Worm (Caenorhabditis elegans) whole organism, mixed stage, embryonic: ENCODE data around the gene lgc-21.
A peak's percentile ranks its signal among the peaks of the same experiment; 100 is the strongest.

Source experiments
- M03D4.4 ChIP-seq: sonication (generic microtip); optimal IDR thresholded peaks from 2 replicates; lab custom pipeline; 2017; ENCODE audit warnings: mild to moderate bottlenecking, missing genetic modification characterization, missing compliant biosample characterization
- bed-3 ChIP-seq: fragments of 200-800 bp; sonication (Bioruptor generic); optimal IDR thresholded peaks from 3 replicates; lab custom pipeline; 2018; ENCODE audit warnings: mild to moderate bottlenecking, missing genetic modification characterization, moderate library complexity, missing compliant biosample characterization
- blmp-1 ChIP-seq: fragments of 150-350 bp; optimal IDR thresholded peaks from 2 replicates; lab custom pipeline; 2014; ENCODE audit warnings: missing biosample characterization, missing genetic modification characterization
- ceh-39 ChIP-seq: fragments of 150-350 bp; optimal IDR thresholded peaks from 2 replicates; lab custom pipeline; 2014; ENCODE audit warnings: missing biosample characterization, missing genetic modification characterization
- ceh-43 ChIP-seq: fragments of 200-800 bp; sonication (Bioruptor generic); optimal IDR thresholded peaks from 2 replicates; lab custom pipeline; 2018; ENCODE audit warnings: mild to moderate bottlenecking, missing genetic modification characterization, moderate library complexity, missing compliant biosample characterization
- ceh-83 ChIP-seq: fragments of 200-800 bp; sonication (Bioruptor generic); optimal IDR thresholded peaks from 2 replicates; lab custom pipeline; 2018; ENCODE audit warnings: mild to moderate bottlenecking, missing genetic modification characterization, missing compliant biosample characterization
- ces-1 ChIP-seq: fragments of 150-350 bp; optimal IDR thresholded peaks from 2 replicates; lab custom pipeline; 2014; ENCODE audit warnings: missing biosample characterization, missing genetic modification reagents, missing genetic modification characterization
- cnd-1 ChIP-seq: fragments of 200-800 bp; sonication (Bioruptor generic); optimal IDR thresholded peaks from 2 replicates; lab custom pipeline; 2018; ENCODE audit warnings: mild to moderate bottlenecking, missing genetic modification characterization, missing compliant biosample characterization
- drap-1 ChIP-seq: fragments of 200-800 bp; sonication (Bioruptor generic); optimal IDR thresholded peaks from 3 replicates; lab custom pipeline; 2018; ENCODE audit warnings: mild to moderate bottlenecking, missing genetic modification characterization, missing compliant biosample characterization
- elt-1 ChIP-seq: sonication (generic microtip); optimal IDR thresholded peaks from 2 replicates; lab custom pipeline; 2017; ENCODE audit warnings: missing genetic modification characterization, mild to moderate bottlenecking, missing compliant biosample characterization, antibody characterized with exemption, moderate library complexity, borderline replicate concordance; ENCODE audit not compliant: insufficient read depth
- elt-3 ChIP-seq: fragments of 150-350 bp; optimal IDR thresholded peaks from 2 replicates; lab custom pipeline; 2014; ENCODE audit warnings: missing biosample characterization, missing genetic modification characterization
- flh-1 ChIP-seq: fragments of 200-800 bp; sonication (Bioruptor generic); optimal IDR thresholded peaks from 2 replicates; lab custom pipeline; 2018; ENCODE audit warnings: mild to moderate bottlenecking, missing genetic modification characterization, moderate library complexity, missing compliant biosample characterization
- ham-2 ChIP-seq: fragments of 200-800 bp; sonication (Bioruptor generic); optimal IDR thresholded peaks from 2 replicates; lab custom pipeline; 2018; ENCODE audit warnings: mild to moderate bottlenecking, missing genetic modification characterization, missing compliant biosample characterization
- hlh-1 ChIP-seq: fragments of 150-350 bp; optimal IDR thresholded peaks from 2 replicates; lab custom pipeline; 2014; ENCODE audit warnings: missing biosample characterization, missing genetic modification reagents, missing genetic modification characterization
- lin-13 ChIP-seq: fragments of 150-350 bp; optimal IDR thresholded peaks from 2 replicates; lab custom pipeline; 2014; ENCODE audit warnings: missing biosample characterization, missing genetic modification characterization
- lin-32 ChIP-seq: fragments of 200-800 bp; sonication (Bioruptor generic); optimal IDR thresholded peaks from 2 replicates; lab custom pipeline; 2018; ENCODE audit warnings: mild to moderate bottlenecking, missing genetic modification characterization, missing compliant biosample characterization
- lsy-2 ChIP-seq: fragments of 150-350 bp; optimal IDR thresholded peaks from 2 replicates; lab custom pipeline; 2014; ENCODE audit warnings: missing biosample characterization, missing genetic modification characterization
- mab-5 ChIP-seq: fragments of 150-350 bp; optimal IDR thresholded peaks from 2 replicates; lab custom pipeline; 2014; ENCODE audit warnings: missing biosample characterization, missing genetic modification characterization
- mep-1 ChIP-seq: fragments of 150-350 bp; optimal IDR thresholded peaks from 2 replicates; lab custom pipeline; 2017; ENCODE audit warnings: missing biosample characterization, missing genetic modification reagents, missing genetic modification characterization, inconsistent platforms
- mls-2 ChIP-seq: sonication (generic microtip); optimal IDR thresholded peaks from 2 replicates; lab custom pipeline; 2016; ENCODE audit warnings: mild to moderate bottlenecking, missing genetic modification characterization, moderate library complexity, missing compliant biosample characterization
- nhr-12 ChIP-seq: fragments of 150-350 bp; optimal IDR thresholded peaks from 2 replicates; lab custom pipeline; 2014; ENCODE audit warnings: missing biosample characterization, missing genetic modification characterization
- nhr-2 ChIP-seq: fragments of 150-350 bp; optimal IDR thresholded peaks from 2 replicates; lab custom pipeline; 2014; ENCODE audit warnings: missing biosample characterization, missing genetic modification characterization
- nhr-237 ChIP-seq: fragments of 150-350 bp; optimal IDR thresholded peaks from 2 replicates; lab custom pipeline; 2014; ENCODE audit warnings: missing biosample characterization, missing genetic modification characterization
- nhr-28 ChIP-seq: fragments of 150-350 bp; optimal IDR thresholded peaks from 2 replicates; lab custom pipeline; 2014; ENCODE audit warnings: missing biosample characterization, missing genetic modification characterization
- nhr-76 ChIP-seq: sonication (generic microtip); optimal IDR thresholded peaks from 2 replicates; lab custom pipeline; 2017; ENCODE audit warnings: missing biosample characterization, missing genetic modification characterization
- pha-4 ChIP-seq: fragments of 150-350 bp; optimal IDR thresholded peaks from 2 replicates; lab custom pipeline; 2018; ENCODE audit warnings: missing biosample characterization, missing genetic modification reagents, missing genetic modification characterization
- sem-2 ChIP-seq: fragments of 200-800 bp; sonication (Bioruptor generic); optimal IDR thresholded peaks from 2 replicates; lab custom pipeline; 2018; ENCODE audit warnings: mild to moderate bottlenecking, missing genetic modification characterization, missing compliant biosample characterization
- snpc-4 ChIP-seq: fragments of 150-350 bp; optimal IDR thresholded peaks from 2 replicates; lab custom pipeline; 2014; ENCODE audit warnings: missing biosample characterization, missing genetic modification characterization
- sptf-1 ChIP-seq: sonication (generic microtip); optimal IDR thresholded peaks from 2 replicates; lab custom pipeline; 2017; ENCODE audit warnings: mild to moderate bottlenecking, missing genetic modification characterization, moderate library complexity, missing compliant biosample characterization
- tbx-8 ChIP-seq: fragments of 200-800 bp; sonication (Bioruptor generic); optimal IDR thresholded peaks from 2 replicates; lab custom pipeline; 2018; ENCODE audit warnings: mild to moderate bottlenecking, missing genetic modification characterization, moderate library complexity, missing compliant biosample characterization
- unc-120 ChIP-seq: sonication (generic microtip); optimal IDR thresholded peaks from 2 replicates; lab custom pipeline; 2017; ENCODE audit warnings: missing genetic modification characterization, missing compliant biosample characterization; ENCODE audit not compliant: poor library complexity, severe bottlenecking
- unc-39 ChIP-seq: fragments of 150-350 bp; optimal IDR thresholded peaks from 2 replicates; lab custom pipeline; 2014; ENCODE audit warnings: missing biosample characterization, missing genetic modification characterization
- unc-62 ChIP-seq: fragments of 150-350 bp; optimal IDR thresholded peaks from 2 replicates; lab custom pipeline; 2014; ENCODE audit warnings: missing biosample characterization, missing genetic modification reagents, missing genetic modification characterization
- zip-8 ChIP-seq: fragments of 150-350 bp; optimal IDR thresholded peaks from 2 replicates; lab custom pipeline; 2014; ENCODE audit warnings: missing biosample characterization, missing genetic modification characterization
- ztf-11 ChIP-seq: fragments of 150-350 bp; optimal IDR thresholded peaks from 2 replicates; lab custom pipeline; 2014; ENCODE audit warnings: missing biosample characterization, missing genetic modification characterization

Gene lgc-21

DNA sequence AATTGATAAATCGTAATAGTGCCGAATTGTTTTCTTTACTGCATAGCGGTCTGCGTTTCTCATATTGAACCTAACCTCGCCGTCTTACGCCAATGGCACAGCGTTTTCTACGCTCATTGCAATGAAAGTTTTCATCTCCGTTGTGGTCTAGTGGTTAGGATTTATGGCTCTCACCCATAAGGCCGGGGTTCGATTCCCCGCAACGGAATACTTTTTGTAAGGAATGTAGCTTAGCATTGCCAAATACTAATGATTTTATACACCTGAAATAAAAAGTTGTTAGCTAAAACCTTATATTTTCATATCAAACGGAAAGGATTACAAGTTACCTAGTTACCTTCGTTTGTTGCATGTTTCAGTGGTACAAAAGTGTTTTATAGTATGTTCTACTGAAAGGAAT, 52.0 kb downstream of the lgc-21 start:
- TF ChIP-seq nhr-28 (tag; lab: Kevin White, UChicago), result peak; percentile 40
- peak; percentile 48 for TF ChIP-seq nhr-12 (tag; lab: Kevin White, UChicago)
- peak; percentile 66 for TF ChIP-seq flh-1 (GFP tag; lab: Kevin White, UChicago)
- TF ChIP-seq tbx-8 (GFP tag; lab: Kevin White, UChicago), result peak; percentile 23
- no peak for TF ChIP-seq zip-8 (tag; lab: Kevin White, UChicago)
- TF ChIP-seq nhr-2 (tag; lab: Kevin White, UChicago), result no peak
- TF ChIP-seq ztf-11 (tag; lab: Kevin White, UChicago), result no peak
- peak; percentile 78 for TF ChIP-seq ceh-43 (GFP tag; lab: Kevin White, UChicago)
- peak; percentile 1 for TF ChIP-seq lsy-2 (tag; lab: Kevin White, UChicago)
- TF ChIP-seq lin-32 (GFP tag; lab: Kevin White, UChicago), result peak; percentile 61
- peak; percentile 88 for TF ChIP-seq mls-2 (tag; lab: Kevin White, UChicago)
- peak; percentile 99 for TF ChIP-seq unc-120 (tag; lab: Kevin White, UChicago)
- no peak for TF ChIP-seq elt-3 (tag; lab: Kevin White, UChicago)
- TF ChIP-seq snpc-4 (tag; lab: Kevin White, UChicago), result no peak
- peak; percentile 34 for TF ChIP-seq unc-62 (GFP tag; lab: Kevin White, UChicago)
- peak; percentile 92 for TF ChIP-seq ham-2 (GFP tag; lab: Kevin White, UChicago)
- peak; percentile 91 for TF ChIP-seq drap-1 (GFP tag; lab: Kevin White, UChicago)
- TF ChIP-seq sem-2 (GFP tag; lab: Kevin White, UChicago), result peak; percentile 66
- TF ChIP-seq elt-1, result no peak
- no peak for TF ChIP-seq lin-13
- no peak for TF ChIP-seq nhr-76 (tag; lab: Kevin White, UChicago)
- TF ChIP-seq mab-5 (tag; lab: Kevin White, UChicago), result peak; percentile 47
- TF ChIP-seq ceh-39 (tag; lab: Kevin White, UChicago), result no peak
- TF ChIP-seq nhr-237 (tag; lab: Kevin White, UChicago), result peak; percentile 20
- TF ChIP-seq cnd-1, result peak; percentile 81
- peak; percentile 64 for TF ChIP-seq pha-4 (tag; lab: Kevin White, UChicago)
- no peak for TF ChIP-seq blmp-1 (tag; lab: Kevin White, UChicago)
- TF ChIP-seq ces-1 (GFP tag; lab: Kevin White, UChicago), result peak; percentile 62
- TF ChIP-seq sptf-1 (tag; lab: Kevin White, UChicago), result peak; percentile 93
- TF ChIP-seq bed-3, result peak; percentile 79
- TF ChIP-seq mep-1 (tag; lab: Kevin White, UChicago), result peak; percentile 78
- peak; percentile 27 for TF ChIP-seq hlh-1 (tag; lab: Kevin White, UChicago)
- no peak for TF ChIP-seq unc-39 (tag; lab: Kevin White, UChicago)
- peak; percentile 85 for TF ChIP-seq ceh-83 (GFP tag; lab: Kevin White, UChicago)
- TF ChIP-seq M03D4.4, result peak; percentile 87

DNA sequence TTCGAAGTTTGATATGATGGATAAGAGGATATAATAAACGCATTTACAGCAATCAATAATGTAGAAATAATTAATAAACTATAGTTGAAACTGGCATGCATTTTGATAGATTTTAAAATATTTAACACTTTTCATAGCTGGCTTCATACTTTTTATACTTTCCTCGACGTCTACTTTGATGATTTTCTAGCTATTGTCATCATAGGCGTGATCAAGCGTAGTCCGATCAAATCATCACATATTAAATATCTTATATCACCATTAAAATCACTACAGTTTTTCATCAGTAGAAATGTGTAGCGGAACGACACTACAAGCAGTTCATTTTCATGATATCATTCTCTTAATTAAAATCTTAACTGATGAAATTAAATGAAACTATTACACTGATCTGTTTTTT, 52.4 kb downstream of the lgc-21 start, which contains the start of gene C04C11.25:
Gene C04C11.25 (minus strand): TSS at position 101 of the 400 bp plus-strand sequence.
- no peak for TF ChIP-seq drap-1 (GFP tag; lab: Kevin White, UChicago)
- no peak for TF ChIP-seq bed-3
- no peak for TF ChIP-seq blmp-1 (tag; lab: Kevin White, UChicago)
- TF ChIP-seq ceh-83 (GFP tag; lab: Kevin White, UChicago), result no peak
- no peak for TF ChIP-seq hlh-1 (tag; lab: Kevin White, UChicago)
- no peak for TF ChIP-seq ces-1 (GFP tag; lab: Kevin White, UChicago)
- TF ChIP-seq unc-62 (GFP tag; lab: Kevin White, UChicago), result no peak
- TF ChIP-seq ztf-11 (tag; lab: Kevin White, UChicago), result no peak
- TF ChIP-seq unc-39 (tag; lab: Kevin White, UChicago), result no peak
- no peak for TF ChIP-seq ham-2 (GFP tag; lab: Kevin White, UChicago)
- TF ChIP-seq, all 35 proteins: peak for 0
